Worm (Caenorhabditis elegans) whole organism, young adult: ENCODE measurements around the gene clc-7.
A peak's percentile ranks its signal among the peaks of the same experiment; 100 is the strongest.

Source experiments
- B0035.1 ChIP-seq: sonication (generic microtip); optimal IDR thresholded peaks from 2 replicates; lab custom pipeline; 2016; ENCODE audit warnings: missing genetic modification characterization, mild to moderate bottlenecking, missing compliant biosample characterization, missing genotype, missing genetic modification reagents
- F23B12.7 ChIP-seq: sonication (generic microtip); optimal IDR thresholded peaks from 2 replicates; lab custom pipeline; 2017; ENCODE audit warnings: missing genetic modification characterization, mild to moderate bottlenecking, missing compliant biosample characterization, antibody characterized with exemption, moderate library complexity; ENCODE audit not compliant: insufficient read depth
- F33H1.4 ChIP-seq: fragments of 200-800 bp; sonication (Bioruptor generic); IDR thresholded peaks from 2 replicates; pipeline ENCODE4 v1.3.6; 2022; ENCODE audit warnings: missing genetic modification reagents, missing genetic modification characterization, missing compliant biosample characterization
- F37B4.10 ChIP-seq: fragments of 200-800 bp; sonication (Bioruptor generic); IDR thresholded peaks from 2 replicates; pipeline ENCODE4 v1.3.6; 2022; ENCODE audit warnings: missing genetic modification characterization, missing compliant biosample characterization
- F39B2.1 ChIP-seq: fragments of 200-800 bp; sonication (Bioruptor generic); IDR thresholded peaks from 2 replicates; pipeline ENCODE4 v1.3.6; 2022; ENCODE audit warnings: missing genetic modification reagents, missing genetic modification characterization, missing compliant biosample characterization
- F57A8.1 ChIP-seq: fragments of 200-800 bp; sonication (Bioruptor generic); optimal IDR thresholded peaks from 2 replicates; lab custom pipeline; 2018; ENCODE audit warnings: mild to moderate bottlenecking, missing genetic modification characterization, moderate library complexity, missing compliant biosample characterization
- K12H6.12 ChIP-seq: fragments of 200-800 bp; sonication (Bioruptor generic); optimal IDR thresholded peaks from 2 replicates; lab custom pipeline; 2018; ENCODE audit warnings: mild to moderate bottlenecking, missing genetic modification characterization, missing compliant biosample characterization
- T07F8.4 ChIP-seq: sonication (generic microtip); optimal IDR thresholded peaks from 2 replicates; lab custom pipeline; 2016; ENCODE audit warnings: mild to moderate bottlenecking, missing genetic modification characterization, moderate library complexity, missing compliant biosample characterization
- T26A5.8 ChIP-seq: sonication (generic microtip); optimal IDR thresholded peaks from 2 replicates; lab custom pipeline; 2016; ENCODE audit warnings: missing genetic modification characterization, missing compliant biosample characterization
- Y95B8A.8 ChIP-seq: fragments of 200-800 bp; sonication (Bioruptor generic); IDR thresholded peaks from 2 replicates; pipeline ENCODE4 v1.3.6; 2022; ENCODE audit warnings: missing genetic modification reagents, missing genetic modification characterization, missing compliant biosample characterization
- athp-1 ChIP-seq: sonication (generic microtip); optimal IDR thresholded peaks from 2 replicates; lab custom pipeline; 2017; ENCODE audit warnings: mild to moderate bottlenecking, missing genetic modification characterization, missing compliant biosample characterization
- bed-1 ChIP-seq: fragments of 200-800 bp; sonication (Bioruptor generic); IDR thresholded peaks from 2 replicates; pipeline ENCODE4 v1.3.6; 2022; ENCODE audit warnings: missing genetic modification reagents, missing genetic modification characterization, missing compliant biosample characterization
- ceh-40 ChIP-seq: fragments of 200-800 bp; sonication (Bioruptor generic); IDR thresholded peaks from 2 replicates; pipeline ENCODE4 v1.3.6; 2022; ENCODE audit warnings: missing genetic modification characterization, missing compliant biosample characterization
- ceh-91 ChIP-seq: fragments of 200-800 bp; sonication (Bioruptor generic); IDR thresholded peaks from 2 replicates; pipeline ENCODE4 v1.3.6; 2022; ENCODE audit warnings: missing genetic modification reagents, missing genetic modification characterization, missing compliant biosample characterization
- chd-7 ChIP-seq: sonication (generic microtip); optimal IDR thresholded peaks from 2 replicates; lab custom pipeline; 2016; ENCODE audit warnings: mild to moderate bottlenecking, missing genetic modification characterization, moderate library complexity, missing compliant biosample characterization
- dpff-1 ChIP-seq: sonication (generic microtip); optimal IDR thresholded peaks from 2 replicates; lab custom pipeline; 2017; ENCODE audit warnings: mild to moderate bottlenecking, missing genetic modification characterization, missing compliant biosample characterization
- ekl-4 ChIP-seq: fragments of 200-800 bp; sonication (Bioruptor generic); IDR thresholded peaks from 2 replicates; pipeline ENCODE4 v1.3.6; 2022; ENCODE audit warnings: missing genetic modification reagents, missing genetic modification characterization, missing compliant biosample characterization
- gei-17 ChIP-seq: fragments of 200-800 bp; sonication (Bioruptor generic); optimal IDR thresholded peaks from 2 replicates; lab custom pipeline; 2018; ENCODE audit warnings: mild to moderate bottlenecking, missing genetic modification characterization, missing compliant biosample characterization
- hlh-12 ChIP-seq: sonication (generic microtip); optimal IDR thresholded peaks from 2 replicates; lab custom pipeline; 2016; ENCODE audit warnings: missing genetic modification characterization, missing compliant biosample characterization
- hmg-1.2 ChIP-seq: fragments of 200-800 bp; sonication (Bioruptor generic); IDR thresholded peaks from 2 replicates; pipeline ENCODE4 v1.3.6; 2022; ENCODE audit warnings: missing genetic modification reagents, missing genetic modification characterization, missing compliant biosample characterization
- hmg-20 ChIP-seq: fragments of 200-800 bp; sonication (Bioruptor generic); IDR thresholded peaks from 2 replicates; pipeline ENCODE4 v1.3.6; 2022; ENCODE audit warnings: missing genetic modification reagents, missing genetic modification characterization, missing compliant biosample characterization
- hrde-1 ChIP-seq: sonication (generic microtip); optimal IDR thresholded peaks from 2 replicates; lab custom pipeline; 2016; ENCODE audit warnings: missing genetic modification characterization, mild to moderate bottlenecking, missing compliant biosample characterization, moderate library complexity, missing genotype, missing genetic modification reagents, borderline replicate concordance
- hsf-1 ChIP-seq: fragments of 200-800 bp; sonication (Bioruptor generic); IDR thresholded peaks from 2 replicates; pipeline ENCODE4 v1.3.6; 2022; ENCODE audit warnings: missing genetic modification reagents, missing genetic modification characterization, missing compliant biosample characterization
- let-526 ChIP-seq: fragments of 200-800 bp; sonication (Bioruptor generic); IDR thresholded peaks from 2 replicates; pipeline ENCODE4 v1.3.6; 2022; ENCODE audit warnings: missing genetic modification reagents, missing genetic modification characterization, missing compliant biosample characterization
- let-607 ChIP-seq, 2 experiments: fragments of 200-800 bp in 1 of 2; sonication (Bioruptor generic) in 1 of 2; sonication (generic microtip) in 1 of 2; optimal IDR thresholded peaks; 2 replicates each; lab custom pipeline; 2016 to 2018; ENCODE audit warnings: mild to moderate bottlenecking in 2 of 2, missing compliant biosample characterization in 2 of 2, missing genetic modification characterization in 2 of 2, moderate library complexity in 2 of 2, missing genotype in 1 of 2
- madf-10 ChIP-seq: sonication (generic microtip); optimal IDR thresholded peaks from 2 replicates; lab custom pipeline; 2016; ENCODE audit warnings: mild to moderate bottlenecking, missing genetic modification characterization, missing compliant biosample characterization
- mel-28 ChIP-seq: sonication (generic microtip); optimal IDR thresholded peaks from 2 replicates; lab custom pipeline; 2016; ENCODE audit warnings: borderline replicate concordance, mild to moderate bottlenecking, missing genetic modification characterization, missing compliant biosample characterization
- nfya-1 ChIP-seq: sonication (generic microtip); optimal IDR thresholded peaks from 2 replicates; lab custom pipeline; 2017; ENCODE audit warnings: antibody characterized with exemption, missing compliant biosample characterization, missing genetic modification characterization, borderline replicate concordance; ENCODE audit not compliant: insufficient read depth
- nhr-179 ChIP-seq: sonication (generic microtip); optimal IDR thresholded peaks from 2 replicates; lab custom pipeline; 2016; ENCODE audit warnings: mild to moderate bottlenecking, missing genetic modification characterization, missing compliant biosample characterization
- nhr-80 ChIP-seq: sonication (generic microtip); optimal IDR thresholded peaks from 2 replicates; lab custom pipeline; 2016; ENCODE audit warnings: missing genetic modification characterization, missing compliant biosample characterization
- rec-8 ChIP-seq, 2 experiments: sonication (generic microtip); optimal IDR thresholded peaks; 2 replicates each; lab custom pipeline; 2016; ENCODE audit warnings: mild to moderate bottlenecking in 2 of 2, missing genetic modification characterization in 2 of 2, missing genetic modification reagents in 2 of 2, missing genotype in 2 of 2, missing biosample characterization in 1 of 2, missing compliant biosample characterization in 1 of 2, moderate library complexity in 1 of 2
- repo-1 ChIP-seq: sonication (generic microtip); optimal IDR thresholded peaks from 2 replicates; lab custom pipeline; 2017; ENCODE audit warnings: mild to moderate bottlenecking, missing genetic modification characterization, missing compliant biosample characterization
- sdz-38 ChIP-seq: sonication (generic microtip); optimal IDR thresholded peaks from 2 replicates; lab custom pipeline; 2016; ENCODE audit warnings: missing genotype, missing genetic modification characterization, missing compliant biosample characterization
- snpc-1.1 ChIP-seq: sonication (generic microtip); optimal IDR thresholded peaks from 2 replicates; lab custom pipeline; 2017; ENCODE audit warnings: missing genetic modification characterization, mild to moderate bottlenecking, missing compliant biosample characterization, antibody characterized with exemption, moderate library complexity, missing genotype, missing genetic modification reagents; ENCODE audit not compliant: insufficient read depth
- xnd-1 ChIP-seq: sonication (generic microtip); optimal IDR thresholded peaks from 2 replicates; lab custom pipeline; 2016; ENCODE audit warnings: missing genotype, missing genetic modification reagents, missing genetic modification characterization, missing compliant biosample characterization
- ztf-22 ChIP-seq: fragments of 200-800 bp; sonication (Bioruptor generic); optimal IDR thresholded peaks from 2 replicates; lab custom pipeline; 2018; ENCODE audit warnings: mild to moderate bottlenecking, missing genetic modification characterization, moderate library complexity, missing compliant biosample characterization

Gene clc-7

DNA sequence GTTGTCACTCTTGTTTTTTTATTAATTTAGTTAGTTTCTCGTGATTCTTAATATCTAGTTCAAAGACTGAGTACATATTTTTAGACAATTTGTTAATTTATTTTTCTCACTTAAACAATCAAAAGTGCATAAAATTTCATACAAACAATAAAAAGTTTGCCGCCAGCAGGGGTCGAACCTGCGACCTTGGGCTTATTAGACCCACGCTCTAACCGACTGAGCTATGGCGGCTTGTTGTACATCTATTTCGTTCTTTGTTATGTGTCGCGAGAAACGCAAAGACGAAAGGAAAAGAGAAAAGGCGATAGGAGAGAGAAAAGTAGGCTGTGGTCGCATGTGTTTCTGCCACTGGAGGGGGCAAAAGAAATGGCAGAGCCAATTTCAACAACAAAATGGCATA is 17.6 kb downstream of the clc-7 start (continued):
- TF ChIP-seq hmg-1.2 (GFP tag; lab: Robert Waterston, UW) (peak; percentile 86), hsf-1 (GFP tag; lab: Robert Waterston, UW) (0 out of 2 replicates have a peak, but pooled peaks have one; percentile 45), let-607 (tag; optimal IDR thresholded peaks at IDR 0.05; lab: Kevin White, UChicago) (peak; percentile 65 to 81), xnd-1 (no peak), T07F8.4 (tag; lab: Kevin White, UChicago) (peak; percentile 64), madf-10 (tag; lab: Kevin White, UChicago) (peak; percentile 83)

DNA sequence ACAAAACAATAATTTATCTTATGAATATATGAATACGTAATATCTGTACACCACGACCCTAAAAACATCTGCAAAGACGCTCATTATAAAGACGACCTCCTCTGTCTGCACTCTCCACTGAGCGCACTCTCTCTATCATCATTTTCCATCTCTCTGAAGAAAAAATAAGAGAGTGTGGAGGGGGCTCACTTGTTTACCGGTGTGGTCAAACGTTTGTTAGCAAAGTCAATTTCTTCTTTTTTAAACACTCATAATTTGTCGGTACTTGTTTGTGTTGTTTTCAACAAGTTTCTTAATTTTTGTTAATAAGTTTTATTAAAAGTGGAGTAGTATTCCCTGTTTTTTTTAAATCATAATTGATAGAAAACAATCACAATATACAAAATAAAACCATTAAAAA is 18.3 kb downstream of the clc-7 start:
- TF ChIP-seq rec-8 (tag; optimal IDR thresholded peaks at IDR 0.05; lab: Kevin White, UChicago) = no peak
- no peak for TF ChIP-seq hlh-12 (tag; lab: Kevin White, UChicago)
- peak; percentile 44; the same call in 1 of the 2 replicates for TF ChIP-seq hmg-1.2 (GFP tag; lab: Robert Waterston, UW)
- TF ChIP-seq ceh-40 (GFP tag; lab: Robert Waterston, UW) = no peak
- no peak for TF ChIP-seq snpc-1.1
- no peak for TF ChIP-seq F33H1.4 (GFP tag; lab: Robert Waterston, UW)
- no peak for TF ChIP-seq B0035.1 (tag; lab: Kevin White, UChicago)
- no peak for TF ChIP-seq ztf-22 (GFP tag; lab: Kevin White, UChicago)
- TF ChIP-seq F37B4.10 = no peak
- TF ChIP-seq, all 124 proteins: peak for 1

DNA sequence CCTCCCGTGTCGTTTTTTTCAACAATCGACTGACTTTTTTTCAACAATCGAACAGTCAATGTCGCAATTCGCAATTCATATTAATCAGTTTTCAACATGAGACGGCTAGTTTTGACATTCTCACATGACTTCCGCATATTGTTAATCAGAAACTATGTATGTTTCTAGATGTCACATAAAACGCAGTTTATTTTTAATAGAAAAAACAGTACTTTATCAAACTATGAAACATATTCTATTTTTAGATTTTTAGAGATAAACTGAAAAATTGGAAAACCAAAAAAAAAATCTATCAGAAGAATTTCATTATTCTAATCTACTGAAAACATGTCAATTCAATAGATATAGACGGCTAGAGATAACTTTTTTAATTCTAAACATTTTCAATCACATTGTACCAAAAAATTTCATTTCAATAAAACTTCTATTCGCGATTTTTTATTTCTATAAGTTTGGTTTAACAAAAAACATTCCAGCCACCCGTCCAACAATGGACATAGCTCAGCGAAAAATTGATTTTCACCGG is 19.5 kb downstream of the clc-7 start, which contains the start of gene pnk-4:
Gene pnk-4 (plus strand): TSS at position 476 of the 526 bp plus-strand sequence.
- no peak for TF ChIP-seq mel-28 (tag; lab: Kevin White, UChicago)

DNA sequence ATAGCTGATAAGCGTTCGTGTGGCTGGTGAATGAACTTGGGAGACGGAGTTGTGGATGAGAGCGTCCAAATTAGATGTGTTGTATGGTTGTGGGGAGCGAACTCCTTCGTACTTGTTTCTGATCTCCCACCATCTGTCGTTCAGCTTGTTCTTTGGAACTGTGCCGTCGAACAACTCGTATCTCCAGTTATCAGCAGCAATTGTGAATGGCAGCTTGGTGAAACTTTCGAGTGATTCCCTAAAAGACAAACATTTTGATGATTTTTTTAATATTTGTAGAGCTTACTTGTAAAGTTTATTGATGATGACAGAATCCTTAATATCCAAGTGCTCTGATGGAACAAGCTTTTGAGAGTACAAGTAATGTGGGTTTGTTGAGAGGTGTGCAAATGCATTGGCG is 26.1 kb downstream of the clc-7 start:
- TF ChIP-seq hmg-1.2 (GFP tag; lab: Robert Waterston, UW) = no peak
- TF ChIP-seq nhr-80 (tag; lab: Kevin White, UChicago) = peak; percentile 65
- TF ChIP-seq bed-1 (GFP tag; lab: Robert Waterston, UW) = no peak
- no peak for TF ChIP-seq F33H1.4 (GFP tag; lab: Robert Waterston, UW)
- TF ChIP-seq F39B2.1 = no peak
- no peak for TF ChIP-seq athp-1

DNA sequence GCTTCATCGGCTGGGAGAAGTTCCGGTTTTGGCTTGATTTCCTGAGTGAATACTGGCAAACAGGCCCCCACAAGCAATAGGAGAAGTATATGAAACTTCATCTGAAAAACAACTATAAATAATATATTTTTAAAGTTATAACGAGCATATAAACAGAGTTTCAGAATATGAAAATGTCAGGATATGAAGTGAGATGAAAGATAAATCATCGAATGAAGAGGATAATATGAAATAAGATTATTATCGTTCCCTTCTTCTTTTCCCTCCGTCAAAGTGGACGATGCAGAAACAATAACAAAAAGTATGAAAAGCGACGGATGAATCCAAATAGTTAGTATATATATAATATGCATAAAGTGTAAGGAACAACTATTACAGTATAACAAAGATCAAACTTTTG is 29.1 kb downstream of the clc-7 start, which contains the start of gene acn-1:
Gene acn-1 (minus strand): TSS at position 101 of the 400 bp plus-strand sequence.
- TF ChIP-seq hrde-1 (tag; lab: Kevin White, UChicago) (no peak), hsf-1 (GFP tag; lab: Robert Waterston, UW) (no peak), hmg-20 (no peak), F23B12.7 (tag; lab: Kevin White, UChicago) (no peak), let-526 (no peak), rec-8 (tag; optimal IDR thresholded peaks at IDR 0.05; lab: Kevin White, UChicago) (no peak), chd-7 (tag; lab: Kevin White, UChicago) (no peak), gei-17 (GFP tag; lab: Kevin White, UChicago) (no peak), repo-1 (tag; lab: Kevin White, UChicago) (no peak), ekl-4 (GFP tag; lab: Robert Waterston, UW) (no peak), ceh-91 (no peak), T26A5.8 (tag; lab: Kevin White, UChicago) (no peak), nhr-179 (no peak), K12H6.12 (no peak), dpff-1 (tag; lab: Kevin White, UChicago) (no peak), sdz-38 (tag; lab: Kevin White, UChicago) (no peak), athp-1 (no peak), nfya-1 (no peak), F57A8.1 (no peak), Y95B8A.8 (GFP tag; lab: Robert Waterston, UW) (no peak)
